Worm (Caenorhabditis elegans) whole organism, young adult: ENCODE measurements around the gene F56D6.12.

ENCODE experiments used
- F49E8.2 ChIP-seq: sonication (generic microtip); optimal IDR thresholded peaks from 3 replicates; lab custom pipeline; 2017; ENCODE audit warnings: missing genetic modification characterization, mild to moderate bottlenecking, missing compliant biosample characterization, antibody characterized with exemption, moderate library complexity; ENCODE audit not compliant: insufficient read depth
- athp-1 ChIP-seq: sonication (generic microtip); optimal IDR thresholded peaks from 2 replicates; lab custom pipeline; 2017; ENCODE audit warnings: mild to moderate bottlenecking, missing genetic modification characterization, missing compliant biosample characterization
- attf-5 ChIP-seq: fragments of 200-800 bp; sonication (Bioruptor generic); optimal IDR thresholded peaks from 2 replicates; lab custom pipeline; 2018; ENCODE audit warnings: mild to moderate bottlenecking, missing genetic modification characterization, missing compliant biosample characterization
- dpff-1 ChIP-seq: sonication (generic microtip); optimal IDR thresholded peaks from 2 replicates; lab custom pipeline; 2017; ENCODE audit warnings: mild to moderate bottlenecking, missing genetic modification characterization, missing compliant biosample characterization
- fkh-3 ChIP-seq: sonication (generic microtip); optimal IDR thresholded peaks from 2 replicates; lab custom pipeline; 2016; ENCODE audit warnings: mild to moderate bottlenecking, missing genetic modification characterization, missing compliant biosample characterization
- lsl-1 ChIP-seq: fragments of 200-800 bp; sonication (Bioruptor generic); optimal IDR thresholded peaks from 2 replicates; lab custom pipeline; 2018; ENCODE audit warnings: mild to moderate bottlenecking, missing genetic modification characterization, moderate library complexity, missing compliant biosample characterization
- lsy-27 ChIP-seq: sonication (generic microtip); optimal IDR thresholded peaks from 2 replicates; lab custom pipeline; 2017; ENCODE audit warnings: missing genetic modification characterization, mild to moderate bottlenecking, missing compliant biosample characterization, antibody characterized with exemption, missing genotype, borderline replicate concordance; ENCODE audit not compliant: insufficient read depth
- mes-4 ChIP-seq: sonication (generic microtip); optimal IDR thresholded peaks from 2 replicates; lab custom pipeline; 2016; ENCODE audit warnings: missing genotype, missing genetic modification characterization, missing compliant biosample characterization
- snpc-4 ChIP-seq, 5 experiments: fragments of 150-350 bp in 1 of 5; sonication (generic microtip) in 4 of 5; optimal IDR thresholded peaks; 2 replicates each; lab custom pipeline; 2014 to 2018; ENCODE audit warnings: missing genetic modification characterization in 5 of 5, missing biosample characterization in 3 of 5, antibody characterized with exemption in 2 of 5, mild to moderate bottlenecking in 2 of 5, missing compliant biosample characterization in 2 of 5, missing genotype in 2 of 5, moderate library complexity in 2 of 5, missing genetic modification reagents in 1 of 5
- unc-130 ChIP-seq: sonication (generic microtip); optimal IDR thresholded peaks from 2 replicates; lab custom pipeline; 2016; ENCODE audit warnings: missing genetic modification reagents, missing genetic modification characterization, missing compliant biosample characterization
- ztf-18 ChIP-seq: sonication (generic microtip); optimal IDR thresholded peaks from 2 replicates; lab custom pipeline; 2016; ENCODE audit warnings: missing genotype, mild to moderate bottlenecking, missing genetic modification characterization, missing compliant biosample characterization

DNA sequence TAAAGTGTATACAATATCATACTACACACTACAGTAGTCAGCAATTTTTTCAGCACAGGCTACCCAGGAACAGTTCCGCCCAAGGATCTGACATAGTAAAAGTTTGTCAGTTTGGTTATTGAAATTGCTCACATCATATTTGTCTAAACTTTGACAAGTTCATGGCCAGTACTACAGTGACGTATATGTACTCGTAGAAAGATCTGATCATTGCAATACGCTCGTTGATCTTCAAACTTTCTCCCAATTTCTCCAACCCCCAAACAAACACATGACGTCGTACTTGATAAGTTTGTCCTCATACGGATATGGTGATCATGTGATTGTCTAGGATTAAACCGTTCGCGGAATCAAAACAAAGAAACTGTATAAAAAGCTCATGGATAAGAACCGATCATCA is 13.2 kb upstream of the F56D6.12 start, which contains the start of gene dct-8:
- TF ChIP-seq mes-4 (tag; lab: Kevin White, UChicago) (no peak), attf-5 (no peak), lsy-27 (tag; lab: Kevin White, UChicago) (no peak), snpc-4 (GFP tag; optimal IDR thresholded peaks at IDR 0.05; lab: Kevin White, UChicago) (no peak), snpc-4 (tag; optimal IDR thresholded peaks at IDR 0.05; lab: Kevin White, UChicago) (no peak), fkh-3 (no peak), dpff-1 (tag; lab: Kevin White, UChicago) (no peak), athp-1 (no peak), ztf-18 (tag; lab: Kevin White, UChicago) (no peak), F49E8.2 (tag; lab: Kevin White, UChicago) (no peak), unc-130 (GFP tag; lab: Kevin White, UChicago) (no peak), lsl-1 (GFP tag; lab: Kevin White, UChicago) (no peak)
